Worm (Caenorhabditis elegans) whole organism, L4 larva: ENCODE results near the gene ZC374.2.

Source experiments
- ctbp-1 ChIP-seq: fragments of 200-800 bp; sonication (Bioruptor generic); IDR thresholded peaks from 2 replicates; pipeline ENCODE4 v1.3.6; 2022; ENCODE audit warnings: missing genetic modification reagents, missing genetic modification characterization, missing compliant biosample characterization
- mxl-2 ChIP-seq: fragments of 200-800 bp; sonication (Bioruptor generic); conservative IDR thresholded peaks from 2 replicates; pipeline ENCODE4 v1.3.6; 2022; ENCODE audit warnings: missing genetic modification reagents, missing genetic modification characterization, missing compliant biosample characterization
- nhr-11 ChIP-seq: fragments of 150-350 bp; optimal IDR thresholded peaks from 2 replicates; lab custom pipeline; 2014; ENCODE audit warnings: missing biosample characterization, missing genetic modification characterization
- nhr-77 ChIP-seq: fragments of 150-350 bp; optimal IDR thresholded peaks from 2 replicates; lab custom pipeline; 2014; ENCODE audit warnings: missing biosample characterization, missing genetic modification characterization
- pha-4 ChIP-seq, 2 experiments: fragments of 150-350 bp in 1 of 2; fragments of 200-800 bp in 1 of 2; sonication (Bioruptor generic) in 1 of 2; IDR thresholded peaks in 1 of 2; optimal IDR thresholded peaks in 1 of 2; 2 replicates each; pipeline versions ENCODE4 v1.3.6 to Lab custom; 2014 to 2022; ENCODE audit warnings: missing genetic modification characterization in 2 of 2, missing genetic modification reagents in 2 of 2, missing biosample characterization in 1 of 2, missing compliant biosample characterization in 1 of 2
- pqm-1 ChIP-seq: sonication (generic microtip); optimal IDR thresholded peaks from 2 replicates; lab custom pipeline; 2017; ENCODE audit warnings: missing biosample characterization, missing genetic modification characterization
- unc-130 ChIP-seq: sonication (generic microtip); optimal IDR thresholded peaks from 2 replicates; lab custom pipeline; 2016; ENCODE audit warnings: missing genetic modification reagents, missing genetic modification characterization, missing compliant biosample characterization

- no peak for TF ChIP-seq unc-130 (GFP tag; lab: Kevin White, UChicago)
- no peak for TF ChIP-seq nhr-11 (tag; lab: Kevin White, UChicago)
- no peak for TF ChIP-seq mxl-2 (GFP tag; lab: Robert Waterston, UW)
- TF ChIP-seq nhr-77 = no peak
- TF ChIP-seq pqm-1 (tag; lab: Kevin White, UChicago) = no peak
- no peak for TF ChIP-seq pha-4 (GFP tag; IDR thresholded peaks at IDR 0.05; lab: Robert Waterston, UW)
- TF ChIP-seq pha-4 (tag; optimal IDR thresholded peaks at IDR 0.05; lab: Kevin White, UChicago) = no peak
- no peak for TF ChIP-seq ctbp-1
These were observed 13.3 kb upstream of the ZC374.2 start, which contains the start of gene ZC373.3 for ce11 chrX:10060475-10061011.
